Worm (Caenorhabditis elegans) whole organism, L4 larva: ENCODE results near the gene Y39B6A.42.

Experiments used
- R02D3.7 ChIP-seq: fragments of 150-350 bp; sonication (generic microtip); optimal IDR thresholded peaks from 3 replicates; lab custom pipeline; 2014; ENCODE audit warnings: missing biosample characterization, missing genetic modification characterization
- aly-2 ChIP-seq: sonication (generic microtip); optimal IDR thresholded peaks from 2 replicates; lab custom pipeline; 2018; ENCODE audit warnings: missing biosample characterization, missing genetic modification characterization
- ctbp-1 ChIP-seq: fragments of 200-800 bp; sonication (Bioruptor generic); IDR thresholded peaks from 2 replicates; pipeline ENCODE4 v1.3.6; 2022; ENCODE audit warnings: missing genetic modification reagents, missing genetic modification characterization, missing compliant biosample characterization
- daf-16 ChIP-seq, 3 experiments: sonication (generic microtip); optimal IDR thresholded peaks; 2 replicates each; lab custom pipeline; 2016 to 2017; ENCODE audit warnings: missing genetic modification characterization in 3 of 3, missing genetic modification reagents in 3 of 3, mild to moderate bottlenecking in 2 of 3, missing compliant biosample characterization in 2 of 3, missing biosample characterization in 1 of 3, moderate library complexity in 1 of 3
- hlh-30 ChIP-seq: sonication (generic microtip); optimal IDR thresholded peaks from 2 replicates; lab custom pipeline; 2017; ENCODE audit warnings: antibody characterized with exemption, mild to moderate bottlenecking, missing genetic modification characterization, missing compliant biosample characterization; ENCODE audit not compliant: insufficient read depth
- jun-1 ChIP-seq: fragments of 150-350 bp; optimal IDR thresholded peaks from 2 replicates; lab custom pipeline; 2014; ENCODE audit warnings: missing biosample characterization, missing genetic modification reagents, missing genetic modification characterization
- lin-29 ChIP-seq: fragments of 200-800 bp; sonication (Bioruptor generic); IDR thresholded peaks from 2 replicates; pipeline ENCODE4 v1.3.6; 2022; ENCODE audit warnings: missing genetic modification reagents, missing genetic modification characterization, missing compliant biosample characterization
- lsy-2 ChIP-seq, 2 experiments: fragments of 150-350 bp in 1 of 2; sonication (generic microtip) in 1 of 2; optimal IDR thresholded peaks; 2 replicates each; lab custom pipeline; 2014 to 2017; ENCODE audit warnings: missing biosample characterization in 2 of 2, missing genetic modification characterization in 2 of 2
- mes-2 ChIP-seq: sonication (generic microtip); optimal IDR thresholded peaks from 2 replicates; lab custom pipeline; 2016; ENCODE audit warnings: missing genotype, mild to moderate bottlenecking, missing genetic modification characterization, missing compliant biosample characterization; ENCODE audit not compliant: poor library complexity, severe bottlenecking
- nhr-237 ChIP-seq: sonication (generic microtip); optimal IDR thresholded peaks from 2 replicates; lab custom pipeline; 2017; ENCODE audit warnings: missing biosample characterization, missing genetic modification characterization
- pqm-1 ChIP-seq: sonication (generic microtip); optimal IDR thresholded peaks from 2 replicates; lab custom pipeline; 2017; ENCODE audit warnings: missing biosample characterization, missing genetic modification characterization
- sdz-12 ChIP-seq: fragments of 200-800 bp; sonication (Bioruptor generic); optimal IDR thresholded peaks from 2 replicates; lab custom pipeline; 2018; ENCODE audit warnings: mild to moderate bottlenecking, missing genetic modification characterization, missing compliant biosample characterization
- unc-62 ChIP-seq, 3 experiments: fragments of 150-350 bp in 1 of 3; sonication (generic microtip); optimal IDR thresholded peaks in 2 of 3; peaks in 1 of 3; 1 replicate in 1 of 3; 2 replicates in 2 of 3; lab custom pipeline; 2014 to 2017; ENCODE audit warnings: missing biosample characterization in 3 of 3, missing genetic modification characterization in 3 of 3, missing genetic modification reagents in 3 of 3, missing genotype in 1 of 3
- ztf-11 ChIP-seq: fragments of 150-350 bp; optimal IDR thresholded peaks from 2 replicates; lab custom pipeline; 2014; ENCODE audit warnings: missing biosample characterization, missing genetic modification characterization

- TF ChIP-seq ctbp-1 (GFP tag; lab: Robert Waterston, UW) = no peak
- TF ChIP-seq jun-1 (tag; lab: Kevin White, UChicago) = no peak
- TF ChIP-seq nhr-237 (tag; lab: Kevin White, UChicago) = no peak
- TF ChIP-seq mes-2 (tag; lab: Kevin White, UChicago) = peak; percentile 48
- TF ChIP-seq ztf-11 (tag; lab: Kevin White, UChicago) = no peak
- TF ChIP-seq sdz-12 = no peak
- peak in 1 of 2 experiments; percentile 9 for TF ChIP-seq daf-16 (GFP tag; optimal IDR thresholded peaks at IDR 0.05; lab: Kevin White, UChicago)
- TF ChIP-seq daf-16 (tag; optimal IDR thresholded peaks at IDR 0.05; lab: Kevin White, UChicago) = no peak
- TF ChIP-seq pqm-1 (tag; lab: Kevin White, UChicago) = no peak
- no peak for TF ChIP-seq aly-2 (tag; lab: Kevin White, UChicago)
- no peak for TF ChIP-seq lin-29 (GFP tag; lab: Robert Waterston, UW)
- no peak for TF ChIP-seq unc-62 (GFP tag; optimal IDR thresholded peaks at IDR 0.05 in 1 of 2; lab: Kevin White, UChicago)
- no peak for TF ChIP-seq unc-62 (tag; optimal IDR thresholded peaks at IDR 0.05; lab: Kevin White, UChicago)
- no peak for TF ChIP-seq R02D3.7 (tag; lab: Kevin White, UChicago)
- no peak for TF ChIP-seq hlh-30 (tag; lab: Kevin White, UChicago)
- peak in 1 of 2 experiments; percentile 28 for TF ChIP-seq lsy-2 (tag; optimal IDR thresholded peaks at IDR 0.05; lab: Kevin White, UChicago)
Measured at ce11 chrV:19001016-19001415, 31.6 kb upstream of the Y39B6A.42 start, which contains the start of gene Y39B6A.34.
